Worm (Caenorhabditis elegans): ENCODE results near the gene F23B12.7.

Gene F23B12.7

DNA sequence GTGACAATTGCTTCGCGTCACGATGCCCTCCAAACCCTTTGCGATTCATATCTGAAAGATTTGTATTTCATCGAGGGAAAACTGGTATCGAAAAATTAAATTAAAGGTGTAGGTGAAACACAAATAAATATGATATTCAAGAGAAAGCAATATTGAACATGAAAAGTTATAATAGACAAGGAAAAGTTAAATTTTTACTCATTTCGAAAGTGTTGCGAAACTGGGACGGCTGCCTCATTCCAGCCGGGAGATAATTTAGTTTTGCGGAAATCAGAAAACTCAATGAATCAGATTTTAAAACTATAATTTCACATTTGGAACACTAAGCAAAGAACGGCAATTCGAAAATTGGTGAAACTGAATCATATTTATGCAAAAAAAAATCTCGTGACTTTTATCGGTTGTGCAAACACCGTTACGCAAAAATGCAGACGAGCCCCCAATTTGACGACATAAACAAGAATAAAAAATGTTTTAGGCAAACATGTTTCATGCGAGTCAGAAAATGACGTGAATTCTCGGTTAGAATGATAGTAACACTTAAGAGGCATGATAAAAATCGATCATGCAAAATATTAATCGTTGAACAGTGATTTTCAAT, 34.4 kb upstream of the F23B12.7 start, which contains the start of the genes nxf-1 and C15H11.11:
TSS of gene nxf-1 (minus strand) at position 51 of the 601 bp plus-strand sequence.
TSS of gene C15H11.11 (plus strand) at position 536 of the 601 bp plus-strand sequence.
- peak; percentile 3 for TF ChIP-seq tlf-1 (GFP tag; optimal IDR thresholded peaks at IDR 0.05)
- TF ChIP-seq repo-1 (tag; optimal IDR thresholded peaks at IDR 0.05), result no peak
- TF ChIP-seq ets-4 (GFP tag; optimal IDR thresholded peaks at IDR 0.05), result no peak
- no peak for TF ChIP-seq F39B2.1 (GFP tag; IDR thresholded peaks at IDR 0.05)
- TF ChIP-seq unc-62 (GFP tag; optimal IDR thresholded peaks at IDR 0.05), result no peak
- no peak for TF ChIP-seq bed-2 (GFP tag; IDR thresholded peaks at IDR 0.05)
- TF ChIP-seq madf-8 (GFP tag; conservative IDR thresholded peaks at IDR 0.05), result no peak
- TF ChIP-seq zfh-2 (GFP tag; conservative IDR thresholded peaks at IDR 0.05), result no peak
- TF ChIP-seq mxl-1 (tag; optimal IDR thresholded peaks at IDR 0.05), result no peak
- TF ChIP-seq dpff-1 (tag; optimal IDR thresholded peaks at IDR 0.05), result no peak
- no peak for TF ChIP-seq ceh-27 (GFP tag; optimal IDR thresholded peaks at IDR 0.05)
- TF ChIP-seq ekl-4 (GFP tag; IDR thresholded peaks at IDR 0.05), result 0 out of 2 replicates have a peak, but pooled peaks have one; percentile 31
- TF ChIP-seq T26A5.8 (tag; optimal IDR thresholded peaks at IDR 0.05), result no peak
- no peak for TF ChIP-seq ztf-28 (GFP tag; IDR thresholded peaks at IDR 0.05)
- no peak for TF ChIP-seq ccch-3 (GFP tag; optimal IDR thresholded peaks at IDR 0.05)
- peak; percentile 83 for TF ChIP-seq nhr-80 (tag; optimal IDR thresholded peaks at IDR 0.05)
- TF ChIP-seq B0336.3 (GFP tag; IDR thresholded peaks at IDR 0.05), result peak; percentile 14; the same call in 1 of the 2 replicates
- TF ChIP-seq hmg-20 (GFP tag; IDR thresholded peaks at IDR 0.05), result no peak
- no peak for TF ChIP-seq madf-3 (GFP tag; IDR thresholded peaks at IDR 0.05)
- no peak for TF ChIP-seq xnd-1 (tag; optimal IDR thresholded peaks at IDR 0.05)
- TF ChIP-seq bed-1 (GFP tag; IDR thresholded peaks at IDR 0.05), result no peak
- TF ChIP-seq aptf-2 (GFP tag; conservative IDR thresholded peaks at IDR 0.05), result no peak
- TF ChIP-seq F55B11.4 (tag; optimal IDR thresholded peaks at IDR 0.05; ENCODE audit: borderline replicate concordance, insufficient read depth), result no peak
- TF ChIP-seq ztf-22 (GFP tag; optimal IDR thresholded peaks at IDR 0.05), result no peak
- TF ChIP-seq ztf-18 (tag; optimal IDR thresholded peaks at IDR 0.05), result no peak
- no peak for TF ChIP-seq ztf-26 (tag; optimal IDR thresholded peaks at IDR 0.05)
- no peak for TF ChIP-seq K11D2.4 (GFP tag; IDR thresholded peaks at IDR 0.05)
- no peak for TF ChIP-seq ceh-58 (GFP tag; IDR thresholded peaks at IDR 0.05)
- TF ChIP-seq ceh-91 (GFP tag; IDR thresholded peaks at IDR 0.05), result no peak
- peak; percentile 29 for TF ChIP-seq snpc-1.3 (tag; optimal IDR thresholded peaks at IDR 0.05; ENCODE audit: insufficient read depth)
- TF ChIP-seq Y79H2A.3 (GFP tag; conservative IDR thresholded peaks at IDR 0.05), result no peak
- no peak for TF ChIP-seq F10E7.11 (tag; optimal IDR thresholded peaks at IDR 0.05)
- no peak for TF ChIP-seq nhr-179 (tag; optimal IDR thresholded peaks at IDR 0.05)
- TF ChIP-seq hrde-1 (tag; optimal IDR thresholded peaks at IDR 0.05; ENCODE audit: borderline replicate concordance), result no peak
- no peak for TF ChIP-seq hlh-12 (tag; optimal IDR thresholded peaks at IDR 0.05)
- TF ChIP-seq snpc-1.1 (tag; optimal IDR thresholded peaks at IDR 0.05; ENCODE audit: insufficient read depth), result no peak
- no peak for TF ChIP-seq Y95B8A.8 (GFP tag; IDR thresholded peaks at IDR 0.05)
- no peak for TF ChIP-seq attf-3 (GFP tag; conservative IDR thresholded peaks at IDR 0.05)
- no peak for TF ChIP-seq mel-28 (tag; optimal IDR thresholded peaks at IDR 0.05; ENCODE audit: borderline replicate concordance)
- peak; percentile 55 for TF ChIP-seq dox-1 (GFP tag; IDR thresholded peaks at IDR 0.05)
- no peak; the same call in 1 of the 2 replicates for TF ChIP-seq lir-1 (GFP tag; conservative IDR thresholded peaks at IDR 0.05)
- no peak for TF ChIP-seq cebp-2 (GFP tag; IDR thresholded peaks at IDR 0.05)
- TF ChIP-seq T07F8.4 (tag; optimal IDR thresholded peaks at IDR 0.05), result no peak
- TF ChIP-seq ceh-100 (GFP tag; IDR thresholded peaks at IDR 0.05), result peak; percentile 44; the same call in 1 of the 2 replicates
- no peak for TF ChIP-seq rpc-1 (optimal IDR thresholded peaks at IDR 0.05)
- TF ChIP-seq rpc-1 (tag; optimal IDR thresholded peaks at IDR 0.05), result no peak
- TF ChIP-seq dpl-1 (GFP tag; optimal IDR thresholded peaks at IDR 0.05), result no peak
- TF ChIP-seq let-607 (tag; optimal IDR thresholded peaks at IDR 0.05), result peak in 1 of 2 experiments; percentile 10
- no peak for TF ChIP-seq D2030.7 (GFP tag; IDR thresholded peaks at IDR 0.05)

All from whole organism, young adult.